Fruit fly (Drosophila melanogaster): ENCODE data around the gene PAN3.

dm6 chr3L:3096726-3097597 lies 26.0 kb downstream of the PAN3 start:
- TF ChIP-seq Abd-B (GFP tag; optimal IDR thresholded peaks at IDR 0.05) (no peak), fru (GFP tag; optimal IDR thresholded peaks at IDR 0.05) (no peak), Dfd (GFP tag; optimal IDR thresholded peaks at IDR 0.05) (no peak), ey (GFP tag; optimal IDR thresholded peaks at IDR 0.05) (no peak), Vsx2 (GFP tag; optimal IDR thresholded peaks at IDR 0.05; ENCODE audit: partially characterized antibody) (no peak), sv (GFP tag; optimal IDR thresholded peaks at IDR 0.05) (no peak), h (GFP tag; optimal IDR thresholded peaks at IDR 0.05) (no peak), Jra (GFP tag; optimal IDR thresholded peaks at IDR 0.05) (no peak), rgr (GFP tag; optimal IDR thresholded peaks at IDR 0.05) (no peak), OdsH (GFP tag; optimal IDR thresholded peaks at IDR 0.05) (no peak), Sp1 (GFP tag; optimal IDR thresholded peaks at IDR 0.05) (no peak), dl (GFP tag; optimal IDR thresholded peaks at IDR 0.05; ENCODE audit: insufficient read depth in 1 of 2, partially characterized antibody in 2 of 2) (no peak)
